Worm (Caenorhabditis elegans) whole organism, early embryonic: ENCODE results near the gene cut-3.

ENCODE experiments used
- ceh-36 ChIP-seq: sonication (generic microtip); optimal IDR thresholded peaks from 2 replicates; lab custom pipeline; 2016; ENCODE audit warnings: missing genetic modification characterization, inconsistent platforms, missing compliant biosample characterization
- ets-7 ChIP-seq: sonication (generic microtip); optimal IDR thresholded peaks from 2 replicates; lab custom pipeline; 2016; ENCODE audit warnings: missing genotype, missing genetic modification characterization, missing compliant biosample characterization
- flt-1 ChIP-seq: fragments of 200-800 bp; sonication (Bioruptor generic); IDR thresholded peaks from 2 replicates; pipeline ENCODE4 v1.3.6; 2022; ENCODE audit warnings: missing genetic modification characterization, missing compliant biosample characterization
- pes-1 ChIP-seq: fragments of 200-800 bp; sonication (Bioruptor generic); IDR thresholded peaks from 2 replicates; pipeline ENCODE4 v1.3.6; 2022; ENCODE audit warnings: missing genetic modification reagents, missing genetic modification characterization, missing compliant biosample characterization
- tbx-37 ChIP-seq: fragments of 200-800 bp; sonication (Bioruptor generic); conservative IDR thresholded peaks from 2 replicates; pipeline ENCODE4 v1.3.6; 2022; ENCODE audit warnings: missing genetic modification reagents, missing genetic modification characterization, missing compliant biosample characterization

DNA sequence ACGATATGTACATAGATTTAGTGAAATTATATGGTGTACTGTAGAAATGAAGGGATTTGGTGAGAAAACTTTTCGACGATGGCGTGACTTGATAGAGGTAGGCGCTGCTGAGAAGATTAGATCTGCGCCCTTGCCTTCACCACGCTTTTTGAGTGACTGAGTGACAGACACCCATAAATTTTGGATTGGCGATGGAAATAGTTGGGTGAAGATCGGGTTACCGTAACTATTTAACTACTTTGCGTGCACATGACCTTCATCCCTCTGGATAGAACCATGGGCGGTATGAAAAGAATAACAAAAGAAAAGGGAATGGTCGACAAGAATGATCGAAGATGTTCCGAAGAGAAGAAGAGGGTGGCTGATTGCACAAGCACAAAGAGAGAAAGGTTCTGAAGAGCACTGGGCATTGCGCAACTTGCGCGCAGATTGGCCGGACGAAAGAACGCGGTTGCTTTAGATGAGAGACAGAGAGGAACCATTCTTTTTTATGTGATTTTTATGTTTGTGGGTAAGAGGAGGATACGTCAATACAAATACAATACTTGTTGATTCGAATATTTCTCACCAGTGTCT, 31.1 kb downstream of the cut-3 start:
- TF ChIP-seq flt-1 (GFP tag; lab: Robert Waterston, UW): no peak
- no peak for TF ChIP-seq ceh-36 (tag; lab: Kevin White, UChicago)
- no peak for TF ChIP-seq ets-7 (tag; lab: Kevin White, UChicago)
- TF ChIP-seq pes-1 (GFP tag; lab: Robert Waterston, UW): no peak
- TF ChIP-seq tbx-37 (GFP tag; lab: Robert Waterston, UW): no peak
